Fruit fly (Drosophila melanogaster) whole organism, prepupa: ENCODE measurements around the gene dod.

Source experiments
- CG11762 ChIP-seq: fragments of 200-800 bp; sonication (Bioruptor generic); optimal IDR thresholded peaks from 3 replicates; lab custom pipeline; 2016; ENCODE audit warnings: missing biosample characterization, missing genetic modification characterization; ENCODE audit not compliant: insufficient read depth
- CG16779 ChIP-seq: fragments of 200-800 bp; sonication (Bioruptor generic); optimal IDR thresholded peaks from 3 replicates; lab custom pipeline; 2017; ENCODE audit warnings: missing biosample characterization, mild to moderate bottlenecking, missing genetic modification characterization
- Ets96B ChIP-seq: fragments of 200-800 bp; optimal IDR thresholded peaks from 2 replicates; lab custom pipeline; 2019; ENCODE audit warnings: missing biosample characterization, mild to moderate bottlenecking, missing genetic modification characterization, moderate library complexity
- Lpt ChIP-seq: fragments of 200-800 bp; sonication (Bioruptor generic); optimal IDR thresholded peaks from 3 replicates; lab custom pipeline; 2016; ENCODE audit warnings: missing biosample characterization, missing genetic modification characterization
- OdsH ChIP-seq: fragments of 200-800 bp; sonication (Bioruptor generic); optimal IDR thresholded peaks from 3 replicates; lab custom pipeline; 2016; ENCODE audit warnings: missing biosample characterization, missing genetic modification characterization
- Smox ChIP-seq: fragments of 200-800 bp; sonication (Bioruptor generic); optimal IDR thresholded peaks from 3 replicates; lab custom pipeline; 2016; ENCODE audit warnings: missing biosample characterization, missing genetic modification characterization
- fd85E ChIP-seq: fragments of 200-800 bp; sonication (Bioruptor generic); optimal IDR thresholded peaks from 3 replicates; lab custom pipeline; 2016; ENCODE audit warnings: missing biosample characterization, missing genetic modification characterization

dm6 chrX:21323933-21324688 lies 21.0 kb upstream of the dod start, which contains the start of the genes Dd and CG1486:
- no peak for TF ChIP-seq fd85E
- TF ChIP-seq Lpt = no peak
- TF ChIP-seq CG16779 (tag; lab: Kevin White, UChicago) = no peak
- TF ChIP-seq OdsH (GFP tag; lab: Kevin White, UChicago) = no peak
- TF ChIP-seq Ets96B (tag; lab: Kevin White, UChicago) = no peak
- no peak for TF ChIP-seq CG11762 (GFP tag; lab: Kevin White, UChicago)
- no peak for TF ChIP-seq Smox (GFP tag; lab: Kevin White, UChicago)
